Fruit fly (Drosophila melanogaster) whole organism, embryonic: Measurements from ENCODE around the gene SPARC.

Experiments used
- CG10959 ChIP-seq: fragments of 200-800 bp; sonication (Bioruptor generic); IDR thresholded peaks from 2 replicates; pipeline ENCODE4 v1.3.6; 2022; ENCODE audit warnings: missing biosample characterization, missing genetic modification characterization
- CG10979 ChIP-seq: fragments of 200-800 bp; sonication (Bioruptor generic); optimal IDR thresholded peaks from 2 replicates; lab custom pipeline; 2018; ENCODE audit warnings: missing biosample characterization, mild to moderate bottlenecking, missing genetic modification characterization, moderate library complexity
- CG17359 ChIP-seq: fragments of 200-800 bp; sonication (Bioruptor generic); optimal IDR thresholded peaks from 3 replicates; lab custom pipeline; 2018; ENCODE audit warnings: missing biosample characterization, mild to moderate bottlenecking, missing genetic modification characterization, moderate library complexity
- CG1832 ChIP-seq: fragments of 200-800 bp; sonication (Bioruptor generic); optimal IDR thresholded peaks from 2 replicates; lab custom pipeline; 2017; ENCODE audit warnings: missing biosample characterization, mild to moderate bottlenecking, missing genetic modification characterization, inconsistent platforms
- CG2199 ChIP-seq: fragments of 200-800 bp; sonication (Bioruptor generic); IDR thresholded peaks from 3 replicates; pipeline ENCODE4 v1.3.6; 2022; ENCODE audit warnings: missing biosample characterization, missing genetic modification characterization
- CG4617 ChIP-seq: fragments of 200-800 bp; sonication (Bioruptor generic); optimal IDR thresholded peaks from 3 replicates; lab custom pipeline; 2016; ENCODE audit warnings: missing biosample characterization, missing genetic modification characterization, borderline replicate concordance
- CG5953 ChIP-seq: fragments of 200-800 bp; sonication (Bioruptor generic); IDR thresholded peaks from 2 replicates; pipeline ENCODE4 v1.3.6; 2022; ENCODE audit warnings: missing biosample characterization, missing genetic modification characterization
- CG7839 ChIP-seq: fragments of 200-800 bp; sonication (Bioruptor generic); optimal IDR thresholded peaks from 3 replicates; lab custom pipeline; 2018; ENCODE audit warnings: missing biosample characterization, mild to moderate bottlenecking, missing genetic modification characterization, moderate library complexity
- CG8388 ChIP-seq: fragments of 200-800 bp; sonication (Bioruptor generic); optimal IDR thresholded peaks from 2 replicates; lab custom pipeline; 2019; ENCODE audit warnings: missing biosample characterization, mild to moderate bottlenecking, missing genetic modification characterization, moderate library complexity
- CG8924 ChIP-seq: fragments of 200-800 bp; optimal IDR thresholded peaks from 3 replicates; lab custom pipeline; 2019; ENCODE audit warnings: missing biosample characterization, mild to moderate bottlenecking, missing genetic modification characterization, moderate library complexity
- D ChIP-seq, 2 experiments: fragments of 200-800 bp in 1 of 2; fragments of >200 bp in 1 of 2; sonication (Bioruptor generic) in 1 of 2; optimal IDR thresholded peaks; 2 replicates in 1 of 2; 3 replicates in 1 of 2; lab custom pipeline; 2017; ENCODE audit warnings: mild to moderate bottlenecking in 1 of 2, missing biosample characterization in 1 of 2, missing genetic modification characterization in 1 of 2, missing genetic modification reagents in 1 of 2
- Dad ChIP-seq: fragments of 200-800 bp; sonication (Bioruptor generic); optimal IDR thresholded peaks from 3 replicates; lab custom pipeline; 2016; ENCODE audit warnings: missing biosample characterization, missing genetic modification characterization
- Ets97D ChIP-seq: fragments of 200-800 bp; sonication (Bioruptor generic); optimal IDR thresholded peaks from 3 replicates; lab custom pipeline; 2016; ENCODE audit warnings: missing biosample characterization, missing genetic modification characterization
- GATAe ChIP-seq: fragments of 200-800 bp; sonication (Bioruptor generic); conservative IDR thresholded peaks from 2 replicates; pipeline ENCODE4 v1.3.6; 2022; ENCODE audit warnings: missing biosample characterization, missing genetic modification characterization
- HHEX ChIP-seq: fragments of 200-800 bp; sonication (Bioruptor generic); optimal IDR thresholded peaks from 3 replicates; lab custom pipeline; 2017; ENCODE audit warnings: missing biosample characterization, mild to moderate bottlenecking, missing genetic modification characterization, missing genetic modification reagents
- Hand ChIP-seq: fragments of 200-800 bp; sonication (Bioruptor generic); optimal IDR thresholded peaks from 2 replicates; lab custom pipeline; 2017; ENCODE audit warnings: mild to moderate bottlenecking, missing biosample characterization, missing genetic modification reagents, missing genetic modification characterization
- Hsf ChIP-seq: fragments of 200-800 bp; sonication (Bioruptor generic); optimal IDR thresholded peaks from 3 replicates; lab custom pipeline; 2016; ENCODE audit warnings: missing biosample characterization, missing genetic modification characterization
- Jarid2 ChIP-seq: fragments of 200-800 bp; sonication (Bioruptor generic); optimal IDR thresholded peaks from 3 replicates; lab custom pipeline; 2017; ENCODE audit warnings: mild to moderate bottlenecking, missing biosample characterization, missing genetic modification reagents, missing genetic modification characterization
- Oli ChIP-seq: fragments of 200-800 bp; sonication (Bioruptor generic); optimal IDR thresholded peaks from 2 replicates; lab custom pipeline; 2018; ENCODE audit warnings: missing biosample characterization, mild to moderate bottlenecking, missing genetic modification characterization, moderate library complexity
- Ravus ChIP-seq: fragments of 200-800 bp; sonication (Bioruptor generic); IDR thresholded peaks from 2 replicates; pipeline ENCODE4 v1.3.6; 2022; ENCODE audit warnings: missing biosample characterization, missing genetic modification characterization
- Rfx ChIP-seq: fragments of 200-800 bp; sonication (Bioruptor generic); IDR thresholded peaks from 2 replicates; pipeline ENCODE4 v1.3.6; 2022; ENCODE audit warnings: missing biosample characterization, missing genetic modification characterization
- Side ChIP-seq: fragments of 200-800 bp; sonication (Bioruptor generic); optimal IDR thresholded peaks from 2 replicates; lab custom pipeline; 2016; ENCODE audit warnings: missing biosample characterization, missing genetic modification characterization
- Ssrp ChIP-seq: fragments of 200-800 bp; sonication (Bioruptor generic); optimal IDR thresholded peaks from 2 replicates; lab custom pipeline; 2018; ENCODE audit warnings: missing biosample characterization, mild to moderate bottlenecking, missing genetic modification characterization, moderate library complexity
- aop ChIP-seq: fragments of 200-800 bp; sonication (Bioruptor generic); IDR thresholded peaks from 2 replicates; pipeline ENCODE4 v1.3.6; 2022; ENCODE audit warnings: missing biosample characterization, missing genetic modification characterization
- cad ChIP-seq: fragments of >200 bp; optimal IDR thresholded peaks from 2 replicates; lab custom pipeline; 2017; ENCODE audit warnings: missing biosample characterization, missing genetic modification characterization
- chinmo ChIP-seq: fragments of 200-800 bp; sonication (Bioruptor generic); IDR thresholded peaks from 4 replicates; pipeline ENCODE4 v1.3.6; 2022; ENCODE audit warnings: missing biosample characterization, missing genetic modification characterization; ENCODE audit not compliant: partially characterized antibody
- chm ChIP-seq: fragments of 200-800 bp; sonication (Bioruptor generic); IDR thresholded peaks from 2 replicates; pipeline ENCODE4 v1.3.6; 2022; ENCODE audit warnings: missing biosample characterization, missing genetic modification characterization
- dysf ChIP-seq: fragments of 200-800 bp; sonication (Bioruptor generic); IDR thresholded peaks from 3 replicates; pipeline ENCODE4 v1.3.6; 2022; ENCODE audit warnings: missing biosample characterization, missing genetic modification characterization
- ewg ChIP-seq: fragments of 200-800 bp; sonication (Bioruptor generic); optimal IDR thresholded peaks from 3 replicates; lab custom pipeline; 2017; ENCODE audit warnings: mild to moderate bottlenecking, missing biosample characterization, missing genetic modification reagents, missing genetic modification characterization
- gcm ChIP-seq: fragments of 200-800 bp; sonication (Bioruptor generic); optimal IDR thresholded peaks from 2 replicates; lab custom pipeline; 2019; ENCODE audit warnings: missing biosample characterization, mild to moderate bottlenecking, missing genetic modification characterization, moderate library complexity
- gem ChIP-seq: fragments of 200-800 bp; sonication (Bioruptor generic); optimal IDR thresholded peaks from 2 replicates; lab custom pipeline; 2019; ENCODE audit warnings: missing biosample characterization, mild to moderate bottlenecking, missing genetic modification characterization, moderate library complexity
- kni ChIP-seq: fragments of 200-800 bp; sonication (Bioruptor generic); optimal IDR thresholded peaks from 3 replicates; lab custom pipeline; 2017; ENCODE audit warnings: mild to moderate bottlenecking, missing biosample characterization, missing genetic modification reagents, missing genetic modification characterization
- knrl ChIP-seq: fragments of 200-800 bp; sonication (Bioruptor generic); IDR thresholded peaks from 3 replicates; pipeline ENCODE4 v1.3.6; 2022; ENCODE audit warnings: missing biosample characterization, missing genetic modification characterization; ENCODE audit not compliant: partially characterized antibody
- lov ChIP-seq, 2 experiments: fragments of 200-800 bp in 1 of 2; fragments of >200 bp in 1 of 2; sonication (Bioruptor generic) in 1 of 2; IDR thresholded peaks in 1 of 2; optimal IDR thresholded peaks in 1 of 2; 2 replicates in 1 of 2; 3 replicates in 1 of 2; pipeline versions ENCODE4 v1.3.6 to Lab custom; 2017 to 2022; ENCODE audit warnings: missing biosample characterization in 1 of 2, missing genetic modification characterization in 1 of 2
- p53 ChIP-seq: fragments of 200-800 bp; sonication (Bioruptor generic); optimal IDR thresholded peaks from 2 replicates; lab custom pipeline; 2016; ENCODE audit warnings: missing biosample characterization, missing genetic modification characterization
- pros ChIP-seq: fragments of 200-800 bp; sonication (Bioruptor generic); optimal IDR thresholded peaks from 3 replicates; lab custom pipeline; 2019; ENCODE audit warnings: missing biosample characterization, mild to moderate bottlenecking, missing genetic modification characterization, moderate library complexity
- ro ChIP-seq: fragments of 200-800 bp; sonication (Bioruptor generic); IDR thresholded peaks from 2 replicates; pipeline ENCODE4 v1.3.6; 2022; ENCODE audit warnings: missing biosample characterization, missing genetic modification characterization
- sens ChIP-seq: fragments of 200-800 bp; sonication (Bioruptor generic); peaks from one replicate; lab custom pipeline; 2016; ENCODE audit warnings: missing biosample characterization, missing genetic modification characterization
- sob ChIP-seq: fragments of 200-800 bp; sonication (Bioruptor generic); IDR thresholded peaks from 2 replicates; pipeline ENCODE4 v1.3.6; 2022; ENCODE audit warnings: missing biosample characterization, missing genetic modification characterization
- sr ChIP-seq: fragments of 200-800 bp; sonication (Bioruptor generic); IDR thresholded peaks from 3 replicates; pipeline ENCODE4 v1.3.6; 2022; ENCODE audit warnings: missing biosample characterization, missing genetic modification characterization
- tll ChIP-seq, 2 experiments: fragments of 200-800 bp in 1 of 2; fragments of >200 bp in 1 of 2; sonication (Bioruptor generic) in 1 of 2; optimal IDR thresholded peaks; 2 replicates each; lab custom pipeline; 2017 to 2019; ENCODE audit warnings: missing biosample characterization in 2 of 2, missing genetic modification characterization in 2 of 2, mild to moderate bottlenecking in 1 of 2, moderate library complexity in 1 of 2
- tup ChIP-seq: fragments of 200-800 bp; sonication (Bioruptor generic); optimal IDR thresholded peaks from 2 replicates; lab custom pipeline; 2016; ENCODE audit warnings: missing biosample characterization, mild to moderate bottlenecking, missing genetic modification characterization, moderate library complexity
- vvl ChIP-seq: fragments of 200-800 bp; sonication (Bioruptor generic); IDR thresholded peaks from 2 replicates; pipeline ENCODE4 v1.3.6; 2022; ENCODE audit warnings: missing biosample characterization, missing genetic modification characterization
- zen ChIP-seq: fragments of 200-800 bp; sonication (Bioruptor generic); optimal IDR thresholded peaks from 3 replicates; lab custom pipeline; 2018; ENCODE audit warnings: missing biosample characterization, mild to moderate bottlenecking, missing genetic modification characterization, moderate library complexity
- zfh1 ChIP-seq: fragments of 200-800 bp; sonication (Bioruptor generic); IDR thresholded peaks from 3 replicates; pipeline ENCODE4 v1.3.6; 2022; ENCODE audit warnings: missing biosample characterization, missing genetic modification characterization

The SPARC gene

dm6 chr3R:26882230-26883014, 10.6 kb upstream of the SPARC start:
- TF ChIP-seq Ssrp (tag; lab: Kevin White, UChicago): peak; percentile 11
- TF ChIP-seq chm (GFP tag; lab: Robert Waterston, UW): peak; percentile 64
- TF ChIP-seq aop (GFP tag; lab: Robert Waterston, UW): 0 out of 2 replicates have a peak, but pooled peaks have one; percentile 25
- peak; percentile 17 for TF ChIP-seq CG8924 (tag; lab: Kevin White, UChicago)
- TF ChIP-seq cad (GFP tag; lab: Kevin White, UChicago): peak; percentile 87
- TF ChIP-seq zen: peak; percentile 11
- TF ChIP-seq CG8388 (GFP tag; lab: Kevin White, UChicago): no peak
- TF ChIP-seq knrl: 0 out of 3 replicates have a peak, but pooled peaks have one; percentile 35
- TF ChIP-seq gem (tag; lab: Kevin White, UChicago): peak; percentile 18
- 0 out of 3 replicates have a peak, but pooled peaks have one; percentile 29 for TF ChIP-seq dysf
- peak; percentile 94 for TF ChIP-seq CG2199 (GFP tag; lab: Robert Waterston, UW)
- TF ChIP-seq Ets97D (GFP tag; lab: Kevin White, UChicago): peak; percentile 0
- peak; percentile 2 for TF ChIP-seq pros
- TF ChIP-seq CG1832 (GFP tag; lab: Kevin White, UChicago): peak; percentile 86
- peak in 1 of 2 experiments; percentile 62 for TF ChIP-seq tll (GFP tag; optimal IDR thresholded peaks at IDR 0.05; lab: Kevin White, UChicago)
- no peak for TF ChIP-seq Hand
- TF ChIP-seq lov (optimal IDR thresholded peaks at IDR 0.05; lab: Kevin White, UChicago): no peak
- peak; percentile 54; the same call in 1 of the 3 replicates for TF ChIP-seq lov (GFP tag; IDR thresholded peaks at IDR 0.05; lab: Robert Waterston, UW)
- peak; percentile 66 for TF ChIP-seq sens
- 0 out of 2 replicates have a peak, but pooled peaks have one; percentile 12 for TF ChIP-seq sob (GFP tag; lab: Robert Waterston, UW)
- peak; percentile 43 for TF ChIP-seq kni (GFP tag; lab: Kevin White, UChicago)
- TF ChIP-seq GATAe (GFP tag; lab: Robert Waterston, UW): no peak
- peak; percentile 65; the same call in 1 of the 3 replicates for TF ChIP-seq sr (GFP tag; lab: Robert Waterston, UW)
- 0 out of 4 replicates have a peak, but pooled peaks have one; percentile 53 for TF ChIP-seq chinmo (GFP tag; lab: Robert Waterston, UW)
- TF ChIP-seq Jarid2 (GFP tag; lab: Kevin White, UChicago): peak; percentile 12
- TF ChIP-seq Rfx (GFP tag; lab: Robert Waterston, UW): 0 out of 2 replicates have a peak, but pooled peaks have one; percentile 12
- TF ChIP-seq p53: no peak
- peak; percentile 24 for TF ChIP-seq ewg (GFP tag; lab: Kevin White, UChicago)
- no peak for TF ChIP-seq Hsf (GFP tag; lab: Kevin White, UChicago)
- no peak for TF ChIP-seq CG10959 (GFP tag; lab: Robert Waterston, UW)
- no peak for TF ChIP-seq CG4617 (GFP tag; lab: Kevin White, UChicago)
- no peak for TF ChIP-seq D (optimal IDR thresholded peaks at IDR 0.05; lab: Kevin White, UChicago)
- TF ChIP-seq D (GFP tag; optimal IDR thresholded peaks at IDR 0.05; lab: Kevin White, UChicago): peak; percentile 32
- TF ChIP-seq gcm (GFP tag; lab: Kevin White, UChicago): peak; percentile 15
- TF ChIP-seq vvl: 0 out of 2 replicates have a peak, but pooled peaks have one; percentile 23

DNA sequence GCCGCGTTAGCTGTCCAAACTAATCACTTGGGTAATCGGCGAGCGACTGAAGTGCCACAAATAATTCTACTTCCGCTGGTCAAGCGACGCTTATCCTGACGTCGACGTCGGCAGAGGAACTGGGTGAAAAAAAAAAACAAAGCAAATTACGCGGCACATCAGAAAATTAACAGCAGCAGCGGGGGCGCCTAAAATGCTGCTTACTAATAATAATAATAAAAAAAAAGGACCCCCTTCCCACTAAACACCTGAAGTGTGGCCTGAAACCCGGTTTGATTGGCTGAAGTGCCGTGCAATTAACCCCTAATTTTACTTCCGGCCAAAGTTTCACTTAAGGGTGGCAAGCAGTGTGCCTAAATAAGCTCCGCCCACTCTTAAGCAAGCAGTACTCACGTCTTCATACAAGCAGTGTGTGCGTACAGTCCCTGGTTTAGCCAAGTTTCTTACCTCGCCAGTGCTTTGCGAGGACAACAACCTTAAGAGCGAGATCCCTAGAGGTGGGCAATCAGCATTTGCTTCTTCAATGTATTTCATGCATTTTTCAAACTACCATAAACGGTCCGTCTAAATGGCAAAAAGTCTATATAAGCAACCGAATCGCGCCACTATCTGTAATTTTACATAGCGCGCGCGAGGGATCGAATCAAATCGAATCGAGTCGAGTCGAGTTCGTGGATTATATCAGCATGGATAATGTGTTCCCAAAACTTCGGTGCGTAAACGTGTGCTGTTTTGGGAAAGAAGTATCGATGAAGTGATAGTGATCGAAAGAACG, 9.5 kb upstream of the SPARC start, which contains the start of the genes ro and T48:
Gene ro, minus strand, starts transcription at position 51 of the 775 bp plus-strand sequence.
Gene T48, plus strand, starts transcription at position 614 of the 775 bp plus-strand sequence.
- TF ChIP-seq ro (GFP tag; lab: Robert Waterston, UW) (no peak), Ets97D (GFP tag; lab: Kevin White, UChicago) (peak; percentile 99), Oli (tag; lab: Kevin White, UChicago) (no peak), CG7839 (tag; lab: Kevin White, UChicago) (peak; percentile 45), GATAe (GFP tag; lab: Robert Waterston, UW) (no peak), CG17359 (tag; lab: Kevin White, UChicago) (peak; percentile 53), Ravus (no peak), zfh1 (GFP tag; lab: Robert Waterston, UW) (peak; percentile 53; the same call in 1 of the 3 replicates), Dad (peak; percentile 61), Side (GFP tag; lab: Kevin White, UChicago) (peak; percentile 64), tup (peak; percentile 51), CG10979 (tag; lab: Kevin White, UChicago) (no peak), HHEX (GFP tag; lab: Kevin White, UChicago) (no peak), CG5953 (GFP tag; lab: Robert Waterston, UW) (no peak)
